Worm (Caenorhabditis elegans) whole organism, L4 larva: ENCODE data around the gene Y54G2A.15.

Experiments used
- R02D3.7 ChIP-seq: fragments of 150-350 bp; sonication (generic microtip); optimal IDR thresholded peaks from 3 replicates; lab custom pipeline; 2014; ENCODE audit warnings: missing biosample characterization, missing genetic modification characterization
- Y75B8A.6 ChIP-seq: fragments of 200-800 bp; sonication (Bioruptor generic); IDR thresholded peaks from 2 replicates; pipeline ENCODE4 v1.3.6; 2022; ENCODE audit warnings: missing genetic modification reagents, missing genetic modification characterization, missing compliant biosample characterization
- ceh-20 ChIP-seq: fragments of 200-800 bp; sonication (Bioruptor generic); IDR thresholded peaks from 2 replicates; pipeline ENCODE4 v1.3.6; 2022; ENCODE audit warnings: missing genetic modification reagents, missing genetic modification characterization, missing compliant biosample characterization
- hlh-11 ChIP-seq: fragments of 200-800 bp; sonication (Bioruptor generic); optimal IDR thresholded peaks from 2 replicates; lab custom pipeline; 2018; ENCODE audit warnings: mild to moderate bottlenecking, missing genetic modification characterization, missing compliant biosample characterization
- madf-9 ChIP-seq: fragments of 200-800 bp; sonication (Bioruptor generic); conservative IDR thresholded peaks from 2 replicates; pipeline ENCODE4 v1.3.6; 2022; ENCODE audit warnings: missing genetic modification reagents, missing genetic modification characterization, missing compliant biosample characterization
- mes-2 ChIP-seq: sonication (generic microtip); optimal IDR thresholded peaks from 2 replicates; lab custom pipeline; 2016; ENCODE audit warnings: missing genotype, mild to moderate bottlenecking, missing genetic modification characterization, missing compliant biosample characterization; ENCODE audit not compliant: poor library complexity, severe bottlenecking
- nhr-11 ChIP-seq: fragments of 150-350 bp; optimal IDR thresholded peaks from 2 replicates; lab custom pipeline; 2014; ENCODE audit warnings: missing biosample characterization, missing genetic modification characterization
- nhr-28 ChIP-seq: fragments of 150-350 bp; optimal IDR thresholded peaks from 2 replicates; lab custom pipeline; 2014; ENCODE audit warnings: missing biosample characterization, missing genetic modification characterization
- nhr-76 ChIP-seq: fragments of 150-350 bp; optimal IDR thresholded peaks from 2 replicates; lab custom pipeline; 2014; ENCODE audit warnings: missing biosample characterization, missing genetic modification characterization
- pha-4 ChIP-seq, 2 experiments: fragments of 150-350 bp in 1 of 2; fragments of 200-800 bp in 1 of 2; sonication (Bioruptor generic) in 1 of 2; IDR thresholded peaks in 1 of 2; optimal IDR thresholded peaks in 1 of 2; 2 replicates each; pipeline versions ENCODE4 v1.3.6 to Lab custom; 2014 to 2022; ENCODE audit warnings: missing genetic modification characterization in 2 of 2, missing genetic modification reagents in 2 of 2, missing biosample characterization in 1 of 2, missing compliant biosample characterization in 1 of 2
- unc-39 ChIP-seq: sonication (generic microtip); optimal IDR thresholded peaks from 2 replicates; lab custom pipeline; 2017; ENCODE audit warnings: missing biosample characterization, missing genetic modification characterization

DNA sequence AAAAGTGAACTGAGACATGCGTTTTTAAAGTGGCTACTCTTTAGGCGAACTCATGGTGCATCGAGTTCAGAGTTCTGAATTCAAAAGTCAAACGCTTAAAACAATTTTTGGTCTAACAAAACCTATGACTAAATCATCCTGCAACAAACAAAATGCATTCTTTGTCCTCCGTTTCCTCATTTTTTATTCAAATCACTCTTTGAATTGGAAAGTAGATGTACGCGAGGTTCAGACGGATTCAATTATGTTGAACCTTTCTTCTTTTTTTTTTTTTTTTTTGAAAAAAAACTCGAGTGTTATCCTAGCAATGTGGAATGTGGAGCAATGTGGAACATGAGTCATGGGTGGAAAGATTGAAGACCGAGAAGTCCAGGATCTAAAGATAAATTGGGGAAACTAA is 15.0 kb upstream of the Y54G2A.15 start:
- no peak for TF ChIP-seq nhr-11 (tag; lab: Kevin White, UChicago)
- no peak for TF ChIP-seq unc-39 (tag; lab: Kevin White, UChicago)
- no peak for TF ChIP-seq R02D3.7
- no peak for TF ChIP-seq pha-4 (GFP tag; IDR thresholded peaks at IDR 0.05; lab: Robert Waterston, UW)
- no peak for TF ChIP-seq pha-4 (tag; optimal IDR thresholded peaks at IDR 0.05; lab: Kevin White, UChicago)
- TF ChIP-seq nhr-76: no peak
- TF ChIP-seq hlh-11: no peak
- no peak for TF ChIP-seq madf-9 (GFP tag; lab: Robert Waterston, UW)
- TF ChIP-seq nhr-28 (tag; lab: Kevin White, UChicago): no peak
- no peak for TF ChIP-seq Y75B8A.6
- no peak for TF ChIP-seq mes-2 (tag; lab: Kevin White, UChicago)
- TF ChIP-seq ceh-20 (GFP tag; lab: Robert Waterston, UW): no peak
